Fruit fly (Drosophila melanogaster) whole organism, wandering third instar larva: ENCODE results near the gene ScsbetaA.

Experiments
- Myc ChIP-seq: fragments of >200 bp; optimal IDR thresholded peaks from 2 replicates; lab custom pipeline; 2017
- usp ChIP-seq: fragments of >200 bp; optimal IDR thresholded peaks from 2 replicates; lab custom pipeline; 2017; ENCODE audit warnings: missing biosample characterization, missing genetic modification characterization

- TF ChIP-seq Myc (lab: Kevin White, UChicago) (no peak), usp (GFP tag; lab: Kevin White, UChicago) (no peak)
These were observed 40.2 kb downstream of the ScsbetaA start for dm6 chr3R:8978768-8979167.
